Worm (Caenorhabditis elegans) whole organism, L2 larva: ENCODE measurements around the gene hrg-10.

Source experiments
- R02D3.7 ChIP-seq: fragments of 150-350 bp; optimal IDR thresholded peaks from 2 replicates; lab custom pipeline; 2014; ENCODE audit warnings: missing biosample characterization, missing genetic modification characterization
- aly-2 ChIP-seq: fragments of 150-350 bp; optimal IDR thresholded peaks from 2 replicates; lab custom pipeline; 2014; ENCODE audit warnings: missing biosample characterization, missing genetic modification characterization
- ama-1 ChIP-seq: fragments of 150-350 bp; optimal IDR thresholded peaks from 2 replicates; lab custom pipeline; 2018; ENCODE audit warnings: inconsistent platforms
- ceh-82 ChIP-seq: fragments of 150-350 bp; optimal IDR thresholded peaks from 2 replicates; lab custom pipeline; 2014; ENCODE audit warnings: missing biosample characterization, missing genetic modification characterization
- egl-27 ChIP-seq: sonication (generic microtip); optimal IDR thresholded peaks from 3 replicates; lab custom pipeline; 2017; ENCODE audit warnings: missing biosample characterization, missing genetic modification reagents, missing genetic modification characterization
- nhr-10 ChIP-seq: sonication (generic microtip); optimal IDR thresholded peaks from 2 replicates; lab custom pipeline; 2017; ENCODE audit warnings: missing biosample characterization, missing genetic modification characterization
- nhr-11 ChIP-seq: fragments of 150-350 bp; optimal IDR thresholded peaks from 2 replicates; lab custom pipeline; 2014; ENCODE audit warnings: missing biosample characterization, missing genetic modification characterization
- nhr-237 ChIP-seq: fragments of 150-350 bp; optimal IDR thresholded peaks from 2 replicates; lab custom pipeline; 2014; ENCODE audit warnings: missing biosample characterization, missing genetic modification characterization
- peb-1 ChIP-seq: fragments of 150-350 bp; optimal IDR thresholded peaks from 2 replicates; lab custom pipeline; 2014; ENCODE audit warnings: missing biosample characterization, missing genetic modification characterization
- ztf-11 ChIP-seq: sonication (generic microtip); optimal IDR thresholded peaks from 2 replicates; lab custom pipeline; 2017; ENCODE audit warnings: missing biosample characterization, missing genetic modification characterization

DNA sequence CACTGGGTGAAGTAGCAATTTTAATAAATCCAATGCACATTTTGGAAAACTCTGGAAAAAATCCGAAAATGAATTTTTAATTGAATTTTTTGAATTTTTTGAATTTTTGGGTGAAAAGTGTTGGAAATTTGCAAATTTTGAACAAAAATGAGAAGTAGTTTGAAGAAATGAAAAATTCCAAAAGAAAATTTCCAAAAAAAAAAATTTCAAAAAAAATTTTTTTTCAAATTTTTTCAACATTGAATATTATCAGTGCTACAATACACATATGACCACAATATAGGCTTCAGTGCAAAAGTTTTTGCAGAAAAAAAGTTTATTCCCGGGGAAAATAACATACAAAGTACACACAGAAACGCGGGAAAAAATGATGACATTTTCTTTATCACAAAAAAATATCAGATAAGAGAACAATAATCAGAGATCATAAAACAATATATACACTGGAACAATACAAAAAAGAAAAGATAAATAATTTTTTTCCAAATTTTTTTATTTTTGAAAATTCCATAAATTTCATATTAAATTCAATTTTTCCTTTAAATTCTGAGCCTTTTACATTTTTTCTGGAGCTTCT lies at the start of gene hrg-10:
- TF ChIP-seq egl-27 (no peak), ztf-11 (tag; lab: Kevin White, UChicago) (no peak), nhr-11 (no peak), nhr-237 (tag; lab: Kevin White, UChicago) (no peak), aly-2 (tag; lab: Kevin White, UChicago) (no peak), R02D3.7 (tag; lab: Kevin White, UChicago) (no peak), peb-1 (no peak), ama-1 (lab: Kevin White, UChicago) (no peak), nhr-10 (tag; lab: Kevin White, UChicago) (no peak), ceh-82 (tag; lab: Kevin White, UChicago) (no peak)
